Worm (Caenorhabditis elegans) whole organism, early embryonic: ENCODE results near the gene rpb-2.

Experiments used
- B0310.2 ChIP-seq: sonication (generic microtip); optimal IDR thresholded peaks from 2 replicates; lab custom pipeline; 2016; ENCODE audit warnings: mild to moderate bottlenecking, missing genetic modification characterization, missing compliant biosample characterization
- F13C5.2 ChIP-seq: sonication (generic microtip); optimal IDR thresholded peaks from 2 replicates; lab custom pipeline; 2017; ENCODE audit warnings: mild to moderate bottlenecking, missing genetic modification characterization, inconsistent platforms, missing compliant biosample characterization
- aly-1 ChIP-seq: sonication (generic microtip); optimal IDR thresholded peaks from 2 replicates; lab custom pipeline; 2016; ENCODE audit warnings: missing genetic modification characterization, missing compliant biosample characterization
- ama-1 ChIP-seq: fragments of 150-350 bp; optimal IDR thresholded peaks from 2 replicates; lab custom pipeline; 2014
- ceh-36 ChIP-seq: sonication (generic microtip); optimal IDR thresholded peaks from 2 replicates; lab custom pipeline; 2016; ENCODE audit warnings: missing genetic modification characterization, inconsistent platforms, missing compliant biosample characterization
- ets-7 ChIP-seq: sonication (generic microtip); optimal IDR thresholded peaks from 2 replicates; lab custom pipeline; 2016; ENCODE audit warnings: missing genotype, missing genetic modification characterization, missing compliant biosample characterization
- flt-1 ChIP-seq: fragments of 200-800 bp; sonication (Bioruptor generic); IDR thresholded peaks from 2 replicates; pipeline ENCODE4 v1.3.6; 2022; ENCODE audit warnings: missing genetic modification characterization, missing compliant biosample characterization
- hmg-4 ChIP-seq: fragments of 200-800 bp; sonication (Bioruptor generic); optimal IDR thresholded peaks from 2 replicates; lab custom pipeline; 2018; ENCODE audit warnings: mild to moderate bottlenecking, missing genetic modification characterization, missing compliant biosample characterization
- hnd-1 ChIP-seq: sonication (generic microtip); optimal IDR thresholded peaks from 2 replicates; lab custom pipeline; 2016; ENCODE audit warnings: missing genetic modification characterization, missing compliant biosample characterization
- scrt-1 ChIP-seq: fragments of 200-800 bp; sonication (Bioruptor generic); IDR thresholded peaks from 2 replicates; pipeline ENCODE4 v1.3.6; 2022; ENCODE audit warnings: missing genetic modification characterization, missing compliant biosample characterization
- sea-1 ChIP-seq: fragments of 200-800 bp; sonication (Bioruptor generic); conservative IDR thresholded peaks from 2 replicates; pipeline ENCODE4 v1.3.6; 2022; ENCODE audit warnings: missing genetic modification characterization, missing compliant biosample characterization
- tbx-11 ChIP-seq: fragments of 200-800 bp; sonication (Bioruptor generic); IDR thresholded peaks from 2 replicates; pipeline ENCODE4 v1.3.6; 2022; ENCODE audit warnings: missing genetic modification characterization, missing compliant biosample characterization
- tbx-37 ChIP-seq: fragments of 200-800 bp; sonication (Bioruptor generic); conservative IDR thresholded peaks from 2 replicates; pipeline ENCODE4 v1.3.6; 2022; ENCODE audit warnings: missing genetic modification reagents, missing genetic modification characterization, missing compliant biosample characterization
- tra-4 ChIP-seq: sonication (generic microtip); optimal IDR thresholded peaks from 2 replicates; lab custom pipeline; 2017; ENCODE audit warnings: missing genetic modification characterization, missing compliant biosample characterization

DNA sequence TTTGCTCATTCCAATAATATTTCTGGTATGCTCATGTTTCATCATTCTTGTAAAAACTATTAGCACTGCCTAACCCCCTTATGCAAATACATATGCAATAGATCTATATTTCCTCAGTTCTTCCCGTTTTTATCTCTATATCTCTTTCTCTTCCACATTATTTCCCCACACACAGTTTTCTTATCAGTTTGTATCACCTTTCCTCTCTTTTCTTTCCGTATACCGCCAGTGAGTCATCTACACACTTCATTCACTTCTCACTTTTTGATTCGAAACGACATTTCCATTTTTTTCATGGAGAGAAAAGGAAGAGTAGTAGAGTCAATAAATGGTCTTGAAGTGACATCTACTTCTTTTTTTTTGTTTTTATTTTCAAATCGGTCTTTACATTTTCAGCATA is 33.0 kb upstream of the rpb-2 start:
- TF ChIP-seq hmg-4 (GFP tag; lab: Kevin White, UChicago) = no peak
- TF ChIP-seq ama-1 (lab: Kevin White, UChicago) = no peak
- TF ChIP-seq tbx-37 (GFP tag; lab: Robert Waterston, UW) = no peak
- TF ChIP-seq hnd-1 (tag; lab: Kevin White, UChicago) = no peak
- no peak for TF ChIP-seq ets-7 (tag; lab: Kevin White, UChicago)
- no peak for TF ChIP-seq ceh-36 (tag; lab: Kevin White, UChicago)
- no peak for TF ChIP-seq F13C5.2
- TF ChIP-seq tbx-11 = no peak
- no peak for TF ChIP-seq aly-1
- TF ChIP-seq scrt-1 = no peak
- no peak for TF ChIP-seq B0310.2 (tag; lab: Kevin White, UChicago)
- TF ChIP-seq tra-4 (tag; lab: Kevin White, UChicago) = no peak
- TF ChIP-seq flt-1 (GFP tag; lab: Robert Waterston, UW) = no peak
- no peak for TF ChIP-seq sea-1 (GFP tag; lab: Robert Waterston, UW)
